Worm (Caenorhabditis elegans) whole organism, late embryonic: ENCODE results near the gene ugt-66.

Experiments
- che-1 ChIP-seq: sonication (generic microtip); optimal IDR thresholded peaks from 2 replicates; lab custom pipeline; 2016; ENCODE audit warnings: mild to moderate bottlenecking, missing genetic modification characterization, missing compliant biosample characterization
- fkh-10 ChIP-seq: fragments of 150-350 bp; optimal IDR thresholded peaks from 2 replicates; lab custom pipeline; 2014; ENCODE audit warnings: missing biosample characterization, missing genetic modification reagents, missing genetic modification characterization
- hlh-13 ChIP-seq: fragments of 200-800 bp; sonication (Bioruptor generic); optimal IDR thresholded peaks from 2 replicates; lab custom pipeline; 2018; ENCODE audit warnings: mild to moderate bottlenecking, missing genetic modification characterization, missing compliant biosample characterization
- mec-3 ChIP-seq: sonication (generic microtip); optimal IDR thresholded peaks from 2 replicates; lab custom pipeline; 2016; ENCODE audit warnings: borderline replicate concordance, missing genetic modification characterization, missing compliant biosample characterization
- pag-3 ChIP-seq: sonication (generic microtip); optimal IDR thresholded peaks from 2 replicates; lab custom pipeline; 2016; ENCODE audit warnings: missing compliant biosample characterization, missing genetic modification characterization, borderline replicate concordance
- pha-4 ChIP-seq: fragments of 150-350 bp; optimal IDR thresholded peaks from 2 replicates; lab custom pipeline; 2018; ENCODE audit warnings: missing biosample characterization, missing genetic modification reagents, missing genetic modification characterization
- sox-2 ChIP-seq: fragments of 200-800 bp; sonication (Bioruptor generic); IDR thresholded peaks from 2 replicates; pipeline ENCODE4 v1.3.6; 2022; ENCODE audit warnings: missing genetic modification reagents, missing genetic modification characterization, missing compliant biosample characterization

- no peak for TF ChIP-seq sox-2 (GFP tag; lab: Robert Waterston, UW)
- TF ChIP-seq pha-4: no peak
- TF ChIP-seq pag-3 (tag; lab: Kevin White, UChicago): no peak
- no peak for TF ChIP-seq mec-3 (tag; lab: Kevin White, UChicago)
- TF ChIP-seq hlh-13: no peak
- no peak for TF ChIP-seq fkh-10 (GFP tag; lab: Kevin White, UChicago)
- TF ChIP-seq che-1 (tag; lab: Kevin White, UChicago): no peak
These were observed 39.8 kb downstream of the ugt-66 start for ce11 chrIII:6154586-6154985.
